Fruit fly (Drosophila melanogaster) whole organism, embryonic: Measurements from ENCODE around the gene CG43922.

Experiments used
- Antp ChIP-seq: fragments of 200-800 bp; sonication (Bioruptor generic); optimal IDR thresholded peaks from 3 replicates; lab custom pipeline; 2016; ENCODE audit warnings: missing biosample characterization, missing genetic modification characterization
- CG1024 ChIP-seq: fragments of 200-800 bp; sonication (Bioruptor generic); IDR thresholded peaks from 2 replicates; pipeline ENCODE4 v1.3.6; 2022; ENCODE audit warnings: missing biosample characterization, missing genetic modification characterization
- CG11504 ChIP-seq: fragments of 200-800 bp; sonication (Bioruptor generic); optimal IDR thresholded peaks from 3 replicates; lab custom pipeline; 2019; ENCODE audit warnings: missing biosample characterization, mild to moderate bottlenecking, missing genetic modification characterization, moderate library complexity
- CG12236 ChIP-seq: fragments of 200-800 bp; sonication (Bioruptor generic); optimal IDR thresholded peaks from 2 replicates; lab custom pipeline; 2016; ENCODE audit warnings: missing biosample characterization, missing genetic modification characterization
- CG14860 ChIP-seq: fragments of 200-800 bp; sonication (Bioruptor generic); IDR thresholded peaks from 3 replicates; pipeline ENCODE4 v1.3.6; 2022; ENCODE audit warnings: missing biosample characterization, missing genetic modification characterization; ENCODE audit not compliant: partially characterized antibody
- CG15073 ChIP-seq: fragments of 200-800 bp; sonication (Bioruptor generic); optimal IDR thresholded peaks from 2 replicates; lab custom pipeline; 2016; ENCODE audit warnings: missing biosample characterization, missing genetic modification characterization
- CG17802 ChIP-seq: fragments of 200-800 bp; sonication (Bioruptor generic); optimal IDR thresholded peaks from 2 replicates; lab custom pipeline; 2018; ENCODE audit warnings: missing biosample characterization, mild to moderate bottlenecking, missing genetic modification characterization, moderate library complexity
- CG18619 ChIP-seq: fragments of 200-800 bp; sonication (Bioruptor generic); optimal IDR thresholded peaks from 3 replicates; lab custom pipeline; 2017; ENCODE audit warnings: missing biosample characterization, mild to moderate bottlenecking, missing genetic modification characterization
- CG3847 ChIP-seq: fragments of 200-800 bp; sonication (Bioruptor generic); IDR thresholded peaks from 2 replicates; pipeline ENCODE4 v1.3.6; 2022; ENCODE audit warnings: missing biosample characterization, missing genetic modification characterization
- CG4617 ChIP-seq: fragments of 200-800 bp; sonication (Bioruptor generic); optimal IDR thresholded peaks from 3 replicates; lab custom pipeline; 2016; ENCODE audit warnings: missing biosample characterization, missing genetic modification characterization, borderline replicate concordance
- CG6791 ChIP-seq: fragments of 200-800 bp; sonication (Bioruptor generic); IDR thresholded peaks from 3 replicates; pipeline ENCODE4 v1.3.6; 2022; ENCODE audit warnings: missing biosample characterization, missing genetic modification characterization; ENCODE audit not compliant: partially characterized antibody
- CG6813 ChIP-seq: fragments of 200-800 bp; sonication (Bioruptor generic); optimal IDR thresholded peaks from 2 replicates; lab custom pipeline; 2017; ENCODE audit warnings: missing biosample characterization, missing genetic modification characterization, mild to moderate bottlenecking, moderate library complexity, missing genetic modification reagents
- CG7556 ChIP-seq: fragments of 200-800 bp; sonication (Bioruptor generic); optimal IDR thresholded peaks from 2 replicates; lab custom pipeline; 2017; ENCODE audit warnings: missing biosample characterization, mild to moderate bottlenecking, missing genetic modification characterization
- CG8281 ChIP-seq: fragments of 200-800 bp; sonication (Bioruptor generic); optimal IDR thresholded peaks from 2 replicates; lab custom pipeline; 2018; ENCODE audit warnings: missing biosample characterization, mild to moderate bottlenecking, missing genetic modification characterization, moderate library complexity
- Dad ChIP-seq: fragments of 200-800 bp; sonication (Bioruptor generic); optimal IDR thresholded peaks from 3 replicates; lab custom pipeline; 2016; ENCODE audit warnings: missing biosample characterization, missing genetic modification characterization
- Deaf1 ChIP-seq: fragments of 200-800 bp; optimal IDR thresholded peaks from 3 replicates; lab custom pipeline; 2019; ENCODE audit warnings: missing biosample characterization, mild to moderate bottlenecking, missing genetic modification characterization, moderate library complexity
- Dll ChIP-seq: fragments of 200-800 bp; sonication (Bioruptor generic); IDR thresholded peaks from 4 replicates; pipeline ENCODE4 v1.3.6; 2022; ENCODE audit warnings: missing biosample characterization, missing genetic modification characterization; ENCODE audit not compliant: partially characterized antibody
- Drgx ChIP-seq: fragments of 200-800 bp; sonication (Bioruptor generic); IDR thresholded peaks from 2 replicates; pipeline ENCODE4 v1.3.6; 2022; ENCODE audit warnings: missing biosample characterization, missing genetic modification characterization
- E2f1 ChIP-seq: fragments of 200-800 bp; sonication (Bioruptor generic); IDR thresholded peaks from 2 replicates; pipeline ENCODE4 v1.3.6; 2022; ENCODE audit warnings: missing biosample characterization, missing genetic modification characterization
- E2f2 ChIP-seq: fragments of 200-800 bp; sonication (Bioruptor generic); IDR thresholded peaks from 2 replicates; pipeline ENCODE4 v1.3.6; 2022; ENCODE audit warnings: missing biosample characterization, missing genetic modification characterization
- Fer2 ChIP-seq: fragments of 200-800 bp; sonication (Bioruptor generic); optimal IDR thresholded peaks from 2 replicates; lab custom pipeline; 2018; ENCODE audit warnings: missing biosample characterization, mild to moderate bottlenecking, missing genetic modification characterization, moderate library complexity
- Gsc ChIP-seq: fragments of 200-800 bp; sonication (Bioruptor generic); IDR thresholded peaks from 2 replicates; pipeline ENCODE4 v1.3.6; 2022; ENCODE audit warnings: missing biosample characterization, missing genetic modification characterization
- HLH4C ChIP-seq: fragments of 200-800 bp; sonication (Bioruptor generic); IDR thresholded peaks from 3 replicates; pipeline ENCODE4 v1.3.6; 2022; ENCODE audit warnings: missing biosample characterization, missing genetic modification characterization; ENCODE audit not compliant: partially characterized antibody
- HLHmδ ChIP-seq: fragments of 200-800 bp; sonication (Bioruptor generic); optimal IDR thresholded peaks from 2 replicates; lab custom pipeline; 2018; ENCODE audit warnings: missing biosample characterization, mild to moderate bottlenecking, missing genetic modification characterization, moderate library complexity
- Hey ChIP-seq: fragments of 200-800 bp; sonication (Bioruptor generic); optimal IDR thresholded peaks from 3 replicates; lab custom pipeline; 2018; ENCODE audit warnings: missing biosample characterization, mild to moderate bottlenecking, missing genetic modification characterization
- Lpt ChIP-seq: fragments of >200 bp; optimal IDR thresholded peaks from 2 replicates; lab custom pipeline; 2018; ENCODE audit warnings: missing biosample characterization, missing genetic modification characterization
- NFAT ChIP-seq: fragments of 200-800 bp; sonication (Bioruptor generic); IDR thresholded peaks from 2 replicates; pipeline ENCODE4 v1.3.6; 2022; ENCODE audit warnings: missing biosample characterization, missing genetic modification characterization
- NfI ChIP-seq: fragments of 200-800 bp; sonication (Bioruptor generic); optimal IDR thresholded peaks from 3 replicates; lab custom pipeline; 2018; ENCODE audit warnings: missing biosample characterization, mild to moderate bottlenecking, missing genetic modification characterization, moderate library complexity
- Rx ChIP-seq: fragments of 200-800 bp; sonication (Bioruptor generic); IDR thresholded peaks from 2 replicates; pipeline ENCODE4 v1.3.6; 2022; ENCODE audit warnings: missing biosample characterization, missing genetic modification characterization
- Sin3A ChIP-seq: fragments of >200 bp; optimal IDR thresholded peaks from 2 replicates; lab custom pipeline; 2018
- Sox100B ChIP-seq: fragments of 200-800 bp; sonication (Bioruptor generic); optimal IDR thresholded peaks from 3 replicates; lab custom pipeline; 2018; ENCODE audit warnings: missing biosample characterization, mild to moderate bottlenecking, missing genetic modification characterization
- TFAM ChIP-seq: fragments of 200-800 bp; sonication (Bioruptor generic); optimal IDR thresholded peaks from 2 replicates; lab custom pipeline; 2017; ENCODE audit warnings: missing biosample characterization, missing genetic modification characterization, inconsistent platforms
- ash1 ChIP-seq: fragments of 200-800 bp; sonication (Bioruptor generic); optimal IDR thresholded peaks from 2 replicates; lab custom pipeline; 2018; ENCODE audit warnings: missing biosample characterization, mild to moderate bottlenecking, missing genetic modification characterization
- ato ChIP-seq: fragments of 200-800 bp; sonication (Bioruptor generic); IDR thresholded peaks from 2 replicates; pipeline ENCODE4 v1.3.6; 2022; ENCODE audit warnings: missing biosample characterization, missing genetic modification characterization; ENCODE audit not compliant: partially characterized antibody
- cas ChIP-seq: fragments of 200-800 bp; sonication (Bioruptor generic); IDR thresholded peaks from 2 replicates; pipeline ENCODE4 v1.3.6; 2022; ENCODE audit warnings: missing biosample characterization, missing genetic modification characterization
- caup ChIP-seq: fragments of 200-800 bp; sonication (Bioruptor generic); optimal IDR thresholded peaks from 3 replicates; lab custom pipeline; 2017; ENCODE audit warnings: missing biosample characterization, mild to moderate bottlenecking, missing genetic modification characterization, moderate library complexity; ENCODE audit not compliant: severe bottlenecking
- chm ChIP-seq: fragments of 200-800 bp; sonication (Bioruptor generic); IDR thresholded peaks from 2 replicates; pipeline ENCODE4 v1.3.6; 2022; ENCODE audit warnings: missing biosample characterization, missing genetic modification characterization
- disco-r ChIP-seq: fragments of 200-800 bp; sonication (Bioruptor generic); optimal IDR thresholded peaks from 2 replicates; lab custom pipeline; 2016; ENCODE audit warnings: missing biosample characterization, missing genetic modification characterization
- dmrt11E ChIP-seq: fragments of 200-800 bp; sonication (Bioruptor generic); optimal IDR thresholded peaks from 3 replicates; lab custom pipeline; 2018; ENCODE audit warnings: missing biosample characterization, mild to moderate bottlenecking, missing genetic modification characterization, moderate library complexity
- ems ChIP-seq: fragments of 200-800 bp; sonication (Bioruptor generic); optimal IDR thresholded peaks from 3 replicates; lab custom pipeline; 2016; ENCODE audit warnings: missing biosample characterization, missing genetic modification characterization
- ftz-f1 ChIP-seq: fragments of 200-800 bp; sonication (Bioruptor generic); optimal IDR thresholded peaks from 2 replicates; lab custom pipeline; 2016; ENCODE audit warnings: missing biosample characterization, missing genetic modification characterization
- hth ChIP-seq: fragments of >200 bp; optimal IDR thresholded peaks from 2 replicates; lab custom pipeline; 2017; ENCODE audit warnings: inconsistent platforms
- ind ChIP-seq: fragments of 200-800 bp; sonication (Bioruptor generic); optimal IDR thresholded peaks from 3 replicates; lab custom pipeline; 2016; ENCODE audit warnings: missing biosample characterization, missing genetic modification characterization
- nerfin-1 ChIP-seq: fragments of 200-800 bp; sonication (Bioruptor generic); optimal IDR thresholded peaks from 3 replicates; lab custom pipeline; 2019; ENCODE audit warnings: missing biosample characterization, mild to moderate bottlenecking, missing genetic modification characterization, moderate library complexity
- sens-2 ChIP-seq: fragments of 200-800 bp; sonication (Bioruptor generic); IDR thresholded peaks from 2 replicates; pipeline ENCODE4 v1.3.6; 2022; ENCODE audit warnings: missing biosample characterization, missing genetic modification characterization
- shn ChIP-seq: fragments of 200-800 bp; sonication (Bioruptor generic); optimal IDR thresholded peaks from 3 replicates; lab custom pipeline; 2016; ENCODE audit warnings: missing biosample characterization, missing genetic modification characterization
- stc ChIP-seq: fragments of 200-800 bp; sonication (Bioruptor generic); IDR thresholded peaks from 2 replicates; pipeline ENCODE4 v1.3.6; 2022; ENCODE audit warnings: missing biosample characterization, missing genetic modification characterization
- tio ChIP-seq: fragments of 200-800 bp; sonication (Bioruptor generic); optimal IDR thresholded peaks from 2 replicates; lab custom pipeline; 2017; ENCODE audit warnings: missing biosample characterization, missing genetic modification characterization, inconsistent platforms
- twi ChIP-seq: fragments of 200-800 bp; optimal IDR thresholded peaks from 2 replicates; lab custom pipeline; 2019; ENCODE audit warnings: missing biosample characterization, mild to moderate bottlenecking, missing genetic modification characterization, moderate library complexity
- usp ChIP-seq: fragments of >200 bp; optimal IDR thresholded peaks from 2 replicates; lab custom pipeline; 2017; ENCODE audit warnings: missing biosample characterization, missing genetic modification characterization

Gene CG43922

DNA sequence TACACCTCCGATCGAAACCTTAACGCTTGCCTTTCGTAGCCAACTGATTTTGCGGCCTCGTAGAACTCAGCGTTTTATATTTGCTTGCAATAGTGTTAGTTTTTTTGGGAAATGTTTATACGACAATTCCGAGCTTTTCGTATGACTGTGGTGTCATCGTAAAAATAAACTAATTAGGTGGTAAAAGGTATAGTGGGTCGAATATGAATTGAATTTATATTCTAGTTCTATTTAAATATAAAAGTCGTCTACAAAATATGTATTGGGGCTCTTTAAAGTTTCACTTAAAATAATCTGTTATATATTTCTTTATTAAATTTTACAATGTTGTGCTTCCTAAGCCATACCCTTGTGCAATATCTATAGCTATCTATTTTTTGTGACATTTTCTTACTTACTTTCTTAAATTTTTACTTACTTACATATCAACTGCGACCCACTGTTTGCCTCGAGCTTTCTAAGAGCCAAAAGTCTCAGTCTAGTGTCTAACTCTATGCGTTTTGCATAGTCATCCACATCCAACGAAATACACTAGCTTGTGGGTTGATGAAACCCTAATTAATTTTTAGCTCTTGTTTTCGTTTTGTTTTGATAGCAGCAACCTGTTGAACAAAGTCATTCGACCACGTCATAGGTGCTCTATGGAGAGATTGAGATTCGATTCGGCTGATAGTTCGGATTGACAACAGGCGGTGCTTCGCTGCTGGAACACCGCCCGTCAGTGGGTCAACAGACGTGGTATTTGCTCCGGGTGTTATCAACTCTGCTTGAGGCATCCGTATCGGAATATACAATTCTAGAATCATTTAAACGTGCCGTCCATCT lies 42.6 kb upstream of the CG43922 start, which contains the start of gene CG9498 (continued):
- TF ChIP-seq HLHmδ = no peak
- TF ChIP-seq CG8281 (tag; lab: Kevin White, UChicago) = peak; percentile 57
- TF ChIP-seq Deaf1 (tag; lab: Kevin White, UChicago) = peak; percentile 56
- peak; percentile 75 for TF ChIP-seq ind (GFP tag; lab: Kevin White, UChicago)
- TF ChIP-seq sens-2 (GFP tag; lab: Robert Waterston, UW) = no peak
- TF ChIP-seq Drgx (GFP tag; lab: Robert Waterston, UW) = no peak
- TF ChIP-seq Hey = no peak
- no peak for TF ChIP-seq CG15073 (GFP tag; lab: Kevin White, UChicago)
- TF ChIP-seq ash1 = no peak
- TF ChIP-seq CG6791 (GFP tag; lab: Robert Waterston, UW) = no peak
- TF ChIP-seq Dad (GFP tag; lab: Kevin White, UChicago) = no peak
- peak; percentile 90 for TF ChIP-seq CG7556 (GFP tag; lab: Kevin White, UChicago)
- TF ChIP-seq CG6813 = peak; percentile 86
- TF ChIP-seq CG17802 (tag; lab: Kevin White, UChicago) = no peak
- peak; percentile 61 for TF ChIP-seq NFAT (GFP tag; lab: Robert Waterston, UW)
- TF ChIP-seq Sox100B (GFP tag; lab: Kevin White, UChicago) = peak; percentile 90
- TF ChIP-seq Rx (GFP tag; lab: Robert Waterston, UW) = peak; percentile 66
- no peak for TF ChIP-seq TFAM (GFP tag; lab: Kevin White, UChicago)
- no peak; the same call in 2 of the 3 replicates for TF ChIP-seq CG14860 (GFP tag; lab: Robert Waterston, UW)
- no peak for TF ChIP-seq HLH4C (GFP tag; lab: Robert Waterston, UW)
- TF ChIP-seq Antp (GFP tag; lab: Kevin White, UChicago) = no peak
- no peak for TF ChIP-seq CG1024 (GFP tag; lab: Robert Waterston, UW)
- peak; percentile 88 for TF ChIP-seq caup (GFP tag; lab: Kevin White, UChicago)
- no peak for TF ChIP-seq CG4617 (GFP tag; lab: Kevin White, UChicago)
- TF ChIP-seq Fer2 = peak; percentile 84
- TF ChIP-seq stc = peak; percentile 84
- TF ChIP-seq NfI (GFP tag; lab: Kevin White, UChicago) = peak; percentile 73
- no peak for TF ChIP-seq hth (lab: Kevin White, UChicago)
- peak; percentile 49; the same call in 1 of the 2 replicates for TF ChIP-seq E2f2
- no peak for TF ChIP-seq CG12236 (GFP tag; lab: Kevin White, UChicago)
- TF ChIP-seq disco-r (GFP tag; lab: Kevin White, UChicago) = no peak
- TF ChIP-seq E2f1 = peak; percentile 77
- no peak for TF ChIP-seq shn
- no peak for TF ChIP-seq Gsc (GFP tag; lab: Robert Waterston, UW)
- TF ChIP-seq chm (GFP tag; lab: Robert Waterston, UW) = peak; percentile 37; the same call in 1 of the 2 replicates
- TF ChIP-seq CG18619 (GFP tag; lab: Kevin White, UChicago) = peak; percentile 77
- TF ChIP-seq dmrt11E (tag; lab: Kevin White, UChicago) = no peak
- peak; percentile 70 for TF ChIP-seq tio (GFP tag; lab: Kevin White, UChicago)
- no peak for TF ChIP-seq ems (GFP tag; lab: Kevin White, UChicago)
- TF ChIP-seq Dll (GFP tag; lab: Robert Waterston, UW) = no peak
- no peak for TF ChIP-seq Lpt (GFP tag; lab: Kevin White, UChicago)
- peak; percentile 33 for TF ChIP-seq twi
- peak; percentile 84 for TF ChIP-seq CG11504 (tag; lab: Kevin White, UChicago)
- TF ChIP-seq nerfin-1 (tag; lab: Kevin White, UChicago) = peak; percentile 66
- TF ChIP-seq ato = no peak
- no peak for TF ChIP-seq ftz-f1
- TF ChIP-seq usp (GFP tag; lab: Kevin White, UChicago) = no peak
- TF ChIP-seq Sin3A (lab: Kevin White, UChicago) = no peak
- peak; percentile 76 for TF ChIP-seq CG3847
- TF ChIP-seq cas (GFP tag; lab: Robert Waterston, UW) = peak; percentile 86
